Fruit fly (Drosophila melanogaster): ENCODE data around the gene shf.
A peak's percentile ranks its signal among the peaks of the same experiment; 100 is the strongest.

DNA sequence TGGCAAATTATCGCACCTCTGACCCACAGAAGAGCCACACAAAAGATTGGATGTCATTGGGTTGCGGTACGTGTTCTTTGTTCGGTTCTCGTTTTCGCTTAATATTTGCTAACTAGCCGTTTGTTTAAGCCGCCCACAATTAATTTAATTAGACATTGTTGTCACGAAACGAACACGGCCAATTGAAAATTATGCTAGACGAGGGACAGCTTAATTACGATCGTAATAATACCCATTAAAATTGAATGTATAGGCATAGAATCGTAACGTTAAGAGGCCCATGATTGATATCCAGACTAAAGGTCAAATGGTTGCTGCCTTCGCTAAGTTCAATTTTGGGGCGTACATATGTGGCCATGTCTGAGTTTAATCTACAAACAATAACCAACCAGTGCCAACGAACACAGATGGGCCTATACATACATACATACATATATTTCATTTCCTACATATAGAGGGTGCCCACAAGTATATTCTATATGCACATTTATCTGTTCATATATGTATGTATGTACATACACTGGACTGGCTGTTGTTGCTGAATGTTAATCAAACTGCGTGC, 50.8 kb downstream of the shf start:
- TF ChIP-seq pad (GFP tag; optimal IDR thresholded peaks at IDR 0.05) (no peak), Clk (GFP tag; optimal IDR thresholded peaks at IDR 0.05) (no peak), kay (GFP tag; ENCODE audit: borderline replicate concordance) (peak; percentile 0), CG14711 (tag; optimal IDR thresholded peaks at IDR 0.05) (no peak), CG11617 (GFP tag; optimal IDR thresholded peaks at IDR 0.05) (no peak), CG33017 (tag; optimal IDR thresholded peaks at IDR 0.05) (no peak), ovo (GFP tag; optimal IDR thresholded peaks at IDR 0.05) (no peak), cnc (optimal IDR thresholded peaks at IDR 0.05) (no peak)
